Worm (Caenorhabditis elegans) whole organism, L4 larva: ENCODE data around the gene rps-14.
A peak's percentile ranks its signal among the peaks of the same experiment; 100 is the strongest.

Experiments used
- F26F4.8 ChIP-seq: fragments of 200-800 bp; sonication (Bioruptor generic); conservative IDR thresholded peaks from 2 replicates; pipeline ENCODE4 v1.3.6; 2022; ENCODE audit warnings: missing genetic modification characterization, missing compliant biosample characterization
- T20F7.1 ChIP-seq: fragments of 200-800 bp; sonication (Bioruptor generic); optimal IDR thresholded peaks from 2 replicates; lab custom pipeline; 2018; ENCODE audit warnings: mild to moderate bottlenecking, missing genetic modification characterization, missing compliant biosample characterization
- Y5F2A.4 ChIP-seq: fragments of 200-800 bp; sonication (Bioruptor generic); optimal IDR thresholded peaks from 2 replicates; lab custom pipeline; 2018; ENCODE audit warnings: mild to moderate bottlenecking, missing genetic modification characterization, missing compliant biosample characterization
- ZK337.2 ChIP-seq: fragments of 200-800 bp; sonication (Bioruptor generic); IDR thresholded peaks from 2 replicates; pipeline ENCODE4 v1.3.6; 2022; ENCODE audit warnings: missing genetic modification reagents, missing genetic modification characterization, missing compliant biosample characterization
- aly-2 ChIP-seq: sonication (generic microtip); optimal IDR thresholded peaks from 2 replicates; lab custom pipeline; 2018; ENCODE audit warnings: missing biosample characterization, missing genetic modification characterization
- ceh-32 ChIP-seq: sonication (generic microtip); optimal IDR thresholded peaks from 2 replicates; lab custom pipeline; 2016; ENCODE audit warnings: mild to moderate bottlenecking, missing genetic modification characterization, missing compliant biosample characterization; ENCODE audit not compliant: poor library complexity
- ceh-82 ChIP-seq: sonication (generic microtip); optimal IDR thresholded peaks from 2 replicates; lab custom pipeline; 2017; ENCODE audit warnings: missing biosample characterization, missing genetic modification characterization
- ces-1 ChIP-seq: fragments of 150-350 bp; sonication (generic microtip); optimal IDR thresholded peaks from 4 replicates; lab custom pipeline; 2014; ENCODE audit warnings: missing biosample characterization, missing genetic modification reagents, missing genetic modification characterization
- cey-2 ChIP-seq: sonication (generic microtip); optimal IDR thresholded peaks from 3 replicates; lab custom pipeline; 2017; ENCODE audit warnings: missing genetic modification characterization, mild to moderate bottlenecking, missing compliant biosample characterization, antibody characterized with exemption, borderline replicate concordance; ENCODE audit not compliant: insufficient read depth
- daf-12 ChIP-seq: fragments of 150-350 bp; optimal IDR thresholded peaks from 2 replicates; lab custom pipeline; 2014; ENCODE audit warnings: missing biosample characterization, missing genetic modification reagents, missing genetic modification characterization
- daf-8 ChIP-seq: fragments of 200-800 bp; sonication (Bioruptor generic); IDR thresholded peaks from 2 replicates; pipeline ENCODE4 v1.3.6; 2022; ENCODE audit warnings: missing genetic modification characterization, missing compliant biosample characterization
- duxl-1 ChIP-seq: sonication (generic microtip); optimal IDR thresholded peaks from 2 replicates; lab custom pipeline; 2016; ENCODE audit warnings: mild to moderate bottlenecking, missing genetic modification characterization, moderate library complexity, missing compliant biosample characterization; ENCODE audit not compliant: poor library complexity
- dve-1 ChIP-seq: sonication (generic microtip); optimal IDR thresholded peaks from 2 replicates; lab custom pipeline; 2017; ENCODE audit warnings: antibody characterized with exemption, mild to moderate bottlenecking, missing genetic modification characterization, missing compliant biosample characterization; ENCODE audit not compliant: insufficient read depth
- fkh-10 ChIP-seq: fragments of 150-350 bp; optimal IDR thresholded peaks from 2 replicates; lab custom pipeline; 2014; ENCODE audit warnings: missing biosample characterization, missing genetic modification reagents, missing genetic modification characterization
- gei-8 ChIP-seq: fragments of 200-800 bp; sonication (Bioruptor generic); optimal IDR thresholded peaks from 2 replicates; lab custom pipeline; 2018; ENCODE audit warnings: mild to moderate bottlenecking, missing genetic modification characterization, missing compliant biosample characterization
- hif-1 ChIP-seq, 2 experiments: sonication (generic microtip); optimal IDR thresholded peaks; 2 replicates each; lab custom pipeline; 2016 to 2017; ENCODE audit warnings: missing compliant biosample characterization in 2 of 2, missing genetic modification characterization in 2 of 2, missing genetic modification reagents in 2 of 2, missing genotype in 2 of 2, mild to moderate bottlenecking in 1 of 2
- hlh-11 ChIP-seq: fragments of 200-800 bp; sonication (Bioruptor generic); optimal IDR thresholded peaks from 2 replicates; lab custom pipeline; 2018; ENCODE audit warnings: mild to moderate bottlenecking, missing genetic modification characterization, missing compliant biosample characterization
- hlh-30 ChIP-seq: sonication (generic microtip); optimal IDR thresholded peaks from 2 replicates; lab custom pipeline; 2017; ENCODE audit warnings: antibody characterized with exemption, mild to moderate bottlenecking, missing genetic modification characterization, missing compliant biosample characterization; ENCODE audit not compliant: insufficient read depth
- lim-7 ChIP-seq: fragments of 200-800 bp; sonication (Bioruptor generic); IDR thresholded peaks from 2 replicates; pipeline ENCODE4 v1.3.6; 2022; ENCODE audit warnings: missing genetic modification characterization, missing compliant biosample characterization
- lin-1 ChIP-seq: fragments of 200-800 bp; sonication (Bioruptor generic); IDR thresholded peaks from 2 replicates; pipeline ENCODE4 v1.3.6; 2022; ENCODE audit warnings: missing genetic modification reagents, missing genetic modification characterization, missing compliant biosample characterization
- lin-13 ChIP-seq: fragments of 150-350 bp; optimal IDR thresholded peaks from 2 replicates; lab custom pipeline; 2014; ENCODE audit warnings: missing biosample characterization, missing genetic modification reagents, missing genetic modification characterization
- lin-29 ChIP-seq: fragments of 200-800 bp; sonication (Bioruptor generic); IDR thresholded peaks from 2 replicates; pipeline ENCODE4 v1.3.6; 2022; ENCODE audit warnings: missing genetic modification reagents, missing genetic modification characterization, missing compliant biosample characterization
- lin-38 ChIP-seq: fragments of 200-800 bp; sonication (Bioruptor generic); IDR thresholded peaks from 2 replicates; pipeline ENCODE4 v1.3.6; 2022; ENCODE audit warnings: missing genetic modification reagents, missing genetic modification characterization, missing compliant biosample characterization
- lin-39 ChIP-seq: fragments of 150-350 bp; optimal IDR thresholded peaks from 2 replicates; lab custom pipeline; 2014; ENCODE audit warnings: missing biosample characterization, missing genetic modification reagents, missing genetic modification characterization
- lsy-2 ChIP-seq, 2 experiments: fragments of 150-350 bp in 1 of 2; sonication (generic microtip) in 1 of 2; optimal IDR thresholded peaks; 2 replicates each; lab custom pipeline; 2014 to 2017; ENCODE audit warnings: missing biosample characterization in 2 of 2, missing genetic modification characterization in 2 of 2
- madf-9 ChIP-seq: fragments of 200-800 bp; sonication (Bioruptor generic); conservative IDR thresholded peaks from 2 replicates; pipeline ENCODE4 v1.3.6; 2022; ENCODE audit warnings: missing genetic modification reagents, missing genetic modification characterization, missing compliant biosample characterization
- mdl-1 ChIP-seq, 2 experiments: fragments of 150-350 bp in 1 of 2; sonication (generic microtip) in 1 of 2; optimal IDR thresholded peaks; 2 replicates each; lab custom pipeline; 2014 to 2017; ENCODE audit warnings: missing biosample characterization in 2 of 2, missing genetic modification characterization in 2 of 2
- mdt-29 ChIP-seq: fragments of 200-800 bp; sonication (Bioruptor generic); IDR thresholded peaks from 2 replicates; pipeline ENCODE4 v1.3.6; 2022; ENCODE audit warnings: missing genetic modification reagents, missing genetic modification characterization, missing compliant biosample characterization
- mep-1 ChIP-seq: fragments of 150-350 bp; sonication (generic microtip); optimal IDR thresholded peaks from 3 replicates; lab custom pipeline; 2014; ENCODE audit warnings: missing biosample characterization, missing genetic modification characterization
- mes-2 ChIP-seq: sonication (generic microtip); optimal IDR thresholded peaks from 2 replicates; lab custom pipeline; 2016; ENCODE audit warnings: missing genotype, mild to moderate bottlenecking, missing genetic modification characterization, missing compliant biosample characterization; ENCODE audit not compliant: poor library complexity, severe bottlenecking
- mxl-3 ChIP-seq: fragments of 200-800 bp; sonication (Bioruptor generic); optimal IDR thresholded peaks from 2 replicates; lab custom pipeline; 2018; ENCODE audit warnings: mild to moderate bottlenecking, missing genetic modification characterization, missing compliant biosample characterization
- nhr-10 ChIP-seq: fragments of 150-350 bp; optimal IDR thresholded peaks from 2 replicates; lab custom pipeline; 2014; ENCODE audit warnings: missing biosample characterization, missing genetic modification characterization
- nhr-237 ChIP-seq: sonication (generic microtip); optimal IDR thresholded peaks from 2 replicates; lab custom pipeline; 2017; ENCODE audit warnings: missing biosample characterization, missing genetic modification characterization
- nhr-25 ChIP-seq: sonication (generic microtip); optimal IDR thresholded peaks from 2 replicates; lab custom pipeline; 2017; ENCODE audit warnings: missing genetic modification characterization, mild to moderate bottlenecking, missing compliant biosample characterization, antibody characterized with exemption, moderate library complexity, borderline replicate concordance; ENCODE audit not compliant: insufficient read depth
- nhr-28 ChIP-seq: fragments of 150-350 bp; optimal IDR thresholded peaks from 2 replicates; lab custom pipeline; 2014; ENCODE audit warnings: missing biosample characterization, missing genetic modification characterization
- nhr-76 ChIP-seq: fragments of 150-350 bp; optimal IDR thresholded peaks from 2 replicates; lab custom pipeline; 2014; ENCODE audit warnings: missing biosample characterization, missing genetic modification characterization
- nhr-77 ChIP-seq: fragments of 150-350 bp; optimal IDR thresholded peaks from 2 replicates; lab custom pipeline; 2014; ENCODE audit warnings: missing biosample characterization, missing genetic modification characterization
- pqm-1 ChIP-seq: sonication (generic microtip); optimal IDR thresholded peaks from 2 replicates; lab custom pipeline; 2017; ENCODE audit warnings: missing biosample characterization, missing genetic modification characterization
- saeg-2 ChIP-seq: fragments of 200-800 bp; sonication (Bioruptor generic); IDR thresholded peaks from 2 replicates; pipeline ENCODE4 v1.3.6; 2022; ENCODE audit warnings: missing genetic modification reagents, missing genetic modification characterization, missing compliant biosample characterization
- snpc-4 ChIP-seq: fragments of 150-350 bp; optimal IDR thresholded peaks from 2 replicates; lab custom pipeline; 2014; ENCODE audit warnings: missing biosample characterization, missing genetic modification characterization
- spr-1 ChIP-seq: sonication (generic microtip); optimal IDR thresholded peaks from 2 replicates; lab custom pipeline; 2016; ENCODE audit warnings: mild to moderate bottlenecking, missing genetic modification characterization, missing compliant biosample characterization
- spr-3 ChIP-seq: fragments of 200-800 bp; sonication (Bioruptor generic); optimal IDR thresholded peaks from 2 replicates; lab custom pipeline; 2018; ENCODE audit warnings: mild to moderate bottlenecking, missing genetic modification characterization, missing compliant biosample characterization
- tag-97 ChIP-seq: fragments of 200-800 bp; sonication (Bioruptor generic); IDR thresholded peaks from 2 replicates; pipeline ENCODE4 v1.3.6; 2022; ENCODE audit warnings: missing genetic modification characterization, missing compliant biosample characterization
- unc-62 ChIP-seq, 3 experiments: fragments of 150-350 bp in 1 of 3; sonication (generic microtip); optimal IDR thresholded peaks in 2 of 3; peaks in 1 of 3; 1 replicate in 1 of 3; 2 replicates in 2 of 3; lab custom pipeline; 2014 to 2017; ENCODE audit warnings: missing biosample characterization in 3 of 3, missing genetic modification characterization in 3 of 3, missing genetic modification reagents in 3 of 3, missing genotype in 1 of 3
- vab-7 ChIP-seq: fragments of 200-800 bp; sonication (Bioruptor generic); IDR thresholded peaks from 2 replicates; pipeline ENCODE4 v1.3.6; 2022; ENCODE audit warnings: missing genetic modification reagents, missing genetic modification characterization, missing compliant biosample characterization
- zfp-3 ChIP-seq: fragments of 200-800 bp; sonication (Bioruptor generic); conservative IDR thresholded peaks from 2 replicates; pipeline ENCODE4 v1.3.6; 2022; ENCODE audit warnings: missing genetic modification reagents, missing genetic modification characterization, missing compliant biosample characterization
- zip-11 ChIP-seq: fragments of 200-800 bp; sonication (Bioruptor generic); IDR thresholded peaks from 2 replicates; pipeline ENCODE4 v1.3.6; 2022; ENCODE audit warnings: missing genetic modification characterization, missing compliant biosample characterization
- ztf-11 ChIP-seq: fragments of 150-350 bp; optimal IDR thresholded peaks from 2 replicates; lab custom pipeline; 2014; ENCODE audit warnings: missing biosample characterization, missing genetic modification characterization

rps-14 gene

ce11 chrIII:7201378-7202256, 22.2 kb upstream of the rps-14 start, which contains the start of gene dpy-31:
TSS of gene dpy-31 (plus strand) at chrIII:7202206.
- TF ChIP-seq lim-7 (GFP tag; lab: Robert Waterston, UW) (no peak), daf-12 (tag; lab: Kevin White, UChicago) (no peak), ceh-82 (tag; lab: Kevin White, UChicago) (no peak), nhr-10 (tag; lab: Kevin White, UChicago) (peak; percentile 6), saeg-2 (GFP tag; lab: Robert Waterston, UW) (no peak), mep-1 (tag; lab: Kevin White, UChicago) (peak; percentile 58), zip-11 (GFP tag; lab: Robert Waterston, UW) (no peak), snpc-4 (tag; lab: Kevin White, UChicago) (no peak), T20F7.1 (GFP tag; lab: Kevin White, UChicago) (no peak), hlh-30 (no peak), ceh-32 (tag; lab: Kevin White, UChicago) (no peak), pqm-1 (tag; lab: Kevin White, UChicago) (no peak), nhr-76 (tag; lab: Kevin White, UChicago) (no peak), duxl-1 (tag; lab: Kevin White, UChicago) (no peak), lin-38 (GFP tag; lab: Robert Waterston, UW) (no peak), mxl-3 (GFP tag; lab: Kevin White, UChicago) (no peak), madf-9 (GFP tag; lab: Robert Waterston, UW) (no peak), vab-7 (GFP tag; lab: Robert Waterston, UW) (no peak), tag-97 (no peak), daf-8 (GFP tag; lab: Robert Waterston, UW) (no peak), mes-2 (tag; lab: Kevin White, UChicago) (no peak), fkh-10 (GFP tag; lab: Kevin White, UChicago) (no peak), hif-1 (tag; optimal IDR thresholded peaks at IDR 0.05; lab: Kevin White, UChicago) (no peak), zfp-3 (GFP tag; lab: Robert Waterston, UW) (no peak), gei-8 (GFP tag; lab: Kevin White, UChicago) (no peak), ZK337.2 (GFP tag; lab: Robert Waterston, UW) (no peak), nhr-28 (peak; percentile 21), nhr-25 (tag; lab: Kevin White, UChicago) (peak; percentile 64), unc-62 (GFP tag; optimal IDR thresholded peaks at IDR 0.05 in 1 of 2; lab: Kevin White, UChicago) (peak in 1 of 2 experiments; percentile 95), unc-62 (tag; optimal IDR thresholded peaks at IDR 0.05; lab: Kevin White, UChicago) (no peak), dve-1 (peak; percentile 40), spr-3 (GFP tag; lab: Kevin White, UChicago) (no peak), lin-39 (tag; lab: Kevin White, UChicago) (no peak), mdl-1 (tag; optimal IDR thresholded peaks at IDR 0.05; lab: Kevin White, UChicago) (peak in 1 of 2 experiments; percentile 15), lin-1 (GFP tag; lab: Robert Waterston, UW) (no peak), spr-1 (tag; lab: Kevin White, UChicago) (no peak), mdt-29 (no peak), hlh-11 (peak; percentile 13), lin-13 (GFP tag; lab: Kevin White, UChicago) (no peak), F26F4.8 (GFP tag; lab: Robert Waterston, UW) (no peak), nhr-77 (tag; lab: Kevin White, UChicago) (peak; percentile 12), ces-1 (no peak), ztf-11 (tag; lab: Kevin White, UChicago) (no peak), lin-29 (no peak), Y5F2A.4 (no peak), cey-2 (tag; lab: Kevin White, UChicago) (peak; percentile 34), nhr-237 (tag; lab: Kevin White, UChicago) (no peak), aly-2 (tag; lab: Kevin White, UChicago) (no peak), lsy-2 (tag; optimal IDR thresholded peaks at IDR 0.05; lab: Kevin White, UChicago) (peak in 1 of 2 experiments; percentile 44)
